Worm (Caenorhabditis elegans) whole organism, L1 larva: Measurements from ENCODE around the gene F11A5.9.

Source experiments
- Y116A8C.19 ChIP-seq: sonication (generic microtip); optimal IDR thresholded peaks from 2 replicates; lab custom pipeline; 2016; ENCODE audit warnings: missing compliant biosample characterization, missing genetic modification characterization, borderline replicate concordance
- ama-1 ChIP-seq: fragments of 150-350 bp; optimal IDR thresholded peaks from 2 replicates; lab custom pipeline; 2014
- dpl-1 ChIP-seq, 3 experiments: fragments of 150-350 bp in 2 of 3; sonication (generic microtip) in 1 of 3; optimal IDR thresholded peaks; 2 replicates each; lab custom pipeline; 2014 to 2017; ENCODE audit warnings: missing biosample characterization in 3 of 3, missing genetic modification characterization in 3 of 3, missing genetic modification reagents in 3 of 3
- efl-1 ChIP-seq, 4 experiments: fragments of 150-350 bp; optimal IDR thresholded peaks in 3 of 4; peaks in 1 of 4; 1 replicate in 1 of 4; 2 replicates in 3 of 4; lab custom pipeline; 2014; ENCODE audit warnings: missing biosample characterization in 2 of 4, missing genetic modification characterization in 2 of 4, missing genetic modification reagents in 2 of 4
- egl-27 ChIP-seq, 2 experiments: fragments of 150-350 bp in 1 of 2; sonication (generic microtip); optimal IDR thresholded peaks; 3 replicates each; lab custom pipeline; 2017 to 2018; ENCODE audit warnings: missing biosample characterization in 2 of 2, missing genetic modification characterization in 2 of 2, missing genetic modification reagents in 2 of 2
- elt-2 ChIP-seq: sonication (generic microtip); optimal IDR thresholded peaks from 2 replicates; lab custom pipeline; 2016; ENCODE audit warnings: missing genetic modification characterization, mild to moderate bottlenecking, inconsistent platforms, missing compliant biosample characterization, missing genetic modification reagents
- fos-1 ChIP-seq: fragments of 150-350 bp; optimal IDR thresholded peaks from 2 replicates; lab custom pipeline; 2014; ENCODE audit warnings: missing biosample characterization, missing genetic modification characterization
- mef-2 ChIP-seq: fragments of 150-350 bp; optimal IDR thresholded peaks from 2 replicates; lab custom pipeline; 2014; ENCODE audit warnings: missing biosample characterization, missing genetic modification characterization

ce11 chrV:16232180-16232579 is 17.5 kb downstream of the F11A5.9 start, which contains the start of gene gst-22:
- TF ChIP-seq fos-1 (tag; lab: Kevin White, UChicago) (no peak), efl-1 (optimal IDR thresholded peaks at IDR 0.05; lab: Kevin White, UChicago) (no peak), efl-1 (GFP tag; optimal IDR thresholded peaks at IDR 0.05 in 1 of 2; lab: Kevin White, UChicago) (peak in 1 of 2 experiments; percentile 63), egl-27 (tag; optimal IDR thresholded peaks at IDR 0.05; lab: Kevin White, UChicago) (no peak), mef-2 (tag; lab: Kevin White, UChicago) (no peak), elt-2 (tag; lab: Kevin White, UChicago) (peak; percentile 89), dpl-1 (GFP tag; optimal IDR thresholded peaks at IDR 0.05; lab: Kevin White, UChicago) (no peak), Y116A8C.19 (no peak), ama-1 (lab: Kevin White, UChicago) (no peak)
